Worm (Caenorhabditis elegans): ENCODE measurements around the gene mtm-3.
A peak's percentile ranks its signal among the peaks of the same experiment; 100 is the strongest.

mtm-3 gene

ce11 chrIII:3820134-3820533 lies 19.9 kb upstream of the mtm-3 start (continued):
- no peak for TF ChIP-seq unc-62 (GFP tag; optimal IDR thresholded peaks at IDR 0.05 in 1 of 2)
- no peak for TF ChIP-seq unc-62 (tag; optimal IDR thresholded peaks at IDR 0.05)
- TF ChIP-seq ztf-7 (tag; optimal IDR thresholded peaks at IDR 0.05): peak; percentile 8
- no peak for TF ChIP-seq lir-3 (tag; optimal IDR thresholded peaks at IDR 0.05)
- no peak for TF ChIP-seq F26F4.8 (GFP tag; conservative IDR thresholded peaks at IDR 0.05)
- peak; percentile 93 for TF ChIP-seq hlh-30 (tag; optimal IDR thresholded peaks at IDR 0.05; ENCODE audit: insufficient read depth)
- no peak for TF ChIP-seq vab-7 (GFP tag; IDR thresholded peaks at IDR 0.05)
- TF ChIP-seq fkh-10 (GFP tag; optimal IDR thresholded peaks at IDR 0.05): no peak
- TF ChIP-seq nhr-11 (tag; optimal IDR thresholded peaks at IDR 0.05): peak; percentile 23
- no peak for TF ChIP-seq zip-2 (tag; optimal IDR thresholded peaks at IDR 0.05)
- no peak for TF ChIP-seq fos-1 (tag; optimal IDR thresholded peaks at IDR 0.05)
- no peak for TF ChIP-seq gei-8 (GFP tag; optimal IDR thresholded peaks at IDR 0.05)
- no peak for TF ChIP-seq ZK337.2 (GFP tag; IDR thresholded peaks at IDR 0.05)
- no peak for TF ChIP-seq R02D3.7 (tag; optimal IDR thresholded peaks at IDR 0.05)
- no peak for TF ChIP-seq lin-39 (tag; optimal IDR thresholded peaks at IDR 0.05)
- TF ChIP-seq lin-38 (GFP tag; IDR thresholded peaks at IDR 0.05): no peak
- TF ChIP-seq zag-1 (tag; optimal IDR thresholded peaks at IDR 0.05): no peak
- TF ChIP-seq skn-1 (tag; optimal IDR thresholded peaks at IDR 0.05): no peak
- no peak for TF ChIP-seq zip-11 (GFP tag; IDR thresholded peaks at IDR 0.05)
- TF ChIP-seq dpl-1 (GFP tag; optimal IDR thresholded peaks at IDR 0.05): peak; percentile 46
- no peak for TF ChIP-seq ztf-11 (tag; optimal IDR thresholded peaks at IDR 0.05)
- no peak for TF ChIP-seq php-3 (GFP tag; IDR thresholded peaks at IDR 0.05)
- TF ChIP-seq lsy-2 (tag; optimal IDR thresholded peaks at IDR 0.05): peak in 1 of 2 experiments; percentile 75
- peak; percentile 11 for TF ChIP-seq nhr-102 (tag; optimal IDR thresholded peaks at IDR 0.05)
- no peak for TF ChIP-seq daf-19 (GFP tag; conservative IDR thresholded peaks at IDR 0.05)
- TF ChIP-seq nhr-25 (tag; optimal IDR thresholded peaks at IDR 0.05; ENCODE audit: borderline replicate concordance, insufficient read depth): peak; percentile 23
- no peak for TF ChIP-seq nhr-237 (tag; optimal IDR thresholded peaks at IDR 0.05)
- no peak for TF ChIP-seq nhr-42 (GFP tag; IDR thresholded peaks at IDR 0.05)
- TF ChIP-seq ceh-32 (tag; optimal IDR thresholded peaks at IDR 0.05; ENCODE audit: poor library complexity): no peak
- TF ChIP-seq dmd-9 (GFP tag; IDR thresholded peaks at IDR 0.05): no peak
- TF ChIP-seq nhr-111 (GFP tag; optimal IDR thresholded peaks at IDR 0.05): no peak
- TF ChIP-seq lin-13 (GFP tag; optimal IDR thresholded peaks at IDR 0.05): no peak
- TF ChIP-seq daf-8 (GFP tag; IDR thresholded peaks at IDR 0.05): no peak
- no peak for TF ChIP-seq Y105C5A.15 (GFP tag; IDR thresholded peaks at IDR 0.05)
- TF ChIP-seq spr-3 (GFP tag; optimal IDR thresholded peaks at IDR 0.05): no peak
- TF ChIP-seq daf-16 (GFP tag; optimal IDR thresholded peaks at IDR 0.05): no peak
- TF ChIP-seq daf-16 (tag; optimal IDR thresholded peaks at IDR 0.05): peak; percentile 12
- peak; percentile 61 for TF ChIP-seq aha-1 (tag)
- peak; percentile 77 for TF ChIP-seq mep-1 (tag; optimal IDR thresholded peaks at IDR 0.05)
- TF ChIP-seq Y75B8A.6 (GFP tag; IDR thresholded peaks at IDR 0.05): no peak
- no peak for TF ChIP-seq saeg-2 (GFP tag; IDR thresholded peaks at IDR 0.05)
- TF ChIP-seq ceh-20 (GFP tag; IDR thresholded peaks at IDR 0.05): 0 out of 2 replicates have a peak, but pooled peaks have one; percentile 10
- TF ChIP-seq ama-1 (optimal IDR thresholded peaks at IDR 0.05): no peak
- no peak for TF ChIP-seq nhr-10 (tag; optimal IDR thresholded peaks at IDR 0.05)
- TF ChIP-seq F10B5.3 (tag; optimal IDR thresholded peaks at IDR 0.05): no peak
- no peak for TF ChIP-seq lin-29 (GFP tag; IDR thresholded peaks at IDR 0.05)
- no peak for TF ChIP-seq daf-12 (tag; optimal IDR thresholded peaks at IDR 0.05)
- TF ChIP-seq Y48G9A.11 (GFP tag; IDR thresholded peaks at IDR 0.05): no peak
- no peak for TF ChIP-seq ceh-82 (tag; optimal IDR thresholded peaks at IDR 0.05)
- TF ChIP-seq tag-97 (GFP tag; IDR thresholded peaks at IDR 0.05): no peak
- no peak for TF ChIP-seq pha-4 (GFP tag; IDR thresholded peaks at IDR 0.05)
- TF ChIP-seq pha-4 (tag; optimal IDR thresholded peaks at IDR 0.05): no peak
- peak; percentile 42 for TF ChIP-seq pqm-1 (tag; optimal IDR thresholded peaks at IDR 0.05)
- peak; percentile 50; the same call in 1 of the 2 replicates for TF ChIP-seq nhr-41 (GFP tag; IDR thresholded peaks at IDR 0.05)

Measured in whole organism, L4 larva.